Worm (Caenorhabditis elegans) whole organism, L1 larva: ENCODE measurements around the gene pmk-1.

Source experiments
- aha-1 ChIP-seq: fragments of 150-350 bp; optimal IDR thresholded peaks from 2 replicates; lab custom pipeline; 2014; ENCODE audit warnings: missing biosample characterization, missing genetic modification characterization
- alr-1 ChIP-seq: fragments of 200-800 bp; sonication (Bioruptor generic); optimal IDR thresholded peaks from 2 replicates; lab custom pipeline; 2018; ENCODE audit warnings: borderline replicate concordance, mild to moderate bottlenecking, missing genetic modification characterization, missing compliant biosample characterization
- aly-2 ChIP-seq: fragments of 150-350 bp; optimal IDR thresholded peaks from 2 replicates; lab custom pipeline; 2014; ENCODE audit warnings: missing biosample characterization, missing genetic modification characterization
- blmp-1 ChIP-seq: fragments of 150-350 bp; optimal IDR thresholded peaks from 2 replicates; lab custom pipeline; 2014; ENCODE audit warnings: missing biosample characterization, missing genetic modification characterization
- ceh-63 ChIP-seq: fragments of 200-800 bp; sonication (Bioruptor generic); optimal IDR thresholded peaks from 2 replicates; lab custom pipeline; 2018; ENCODE audit warnings: mild to moderate bottlenecking, missing genetic modification characterization, missing compliant biosample characterization
- ceh-82 ChIP-seq, 3 experiments: fragments of 150-350 bp in 1 of 3; sonication (generic microtip) in 2 of 3; optimal IDR thresholded peaks; 2 replicates each; lab custom pipeline; 2014 to 2017; ENCODE audit warnings: missing biosample characterization in 3 of 3, missing genetic modification characterization in 3 of 3
- ceh-90 ChIP-seq: sonication (generic microtip); optimal IDR thresholded peaks from 2 replicates; lab custom pipeline; 2016; ENCODE audit warnings: missing genetic modification characterization, missing compliant biosample characterization
- dsc-1 ChIP-seq: sonication (generic microtip); optimal IDR thresholded peaks from 2 replicates; lab custom pipeline; 2016; ENCODE audit warnings: mild to moderate bottlenecking, missing genetic modification characterization, missing compliant biosample characterization
- efl-1 ChIP-seq, 4 experiments: fragments of 150-350 bp; optimal IDR thresholded peaks in 3 of 4; peaks in 1 of 4; 1 replicate in 1 of 4; 2 replicates in 3 of 4; lab custom pipeline; 2014; ENCODE audit warnings: missing biosample characterization in 2 of 4, missing genetic modification characterization in 2 of 4, missing genetic modification reagents in 2 of 4
- egl-27 ChIP-seq, 2 experiments: fragments of 150-350 bp in 1 of 2; sonication (generic microtip); optimal IDR thresholded peaks; 3 replicates each; lab custom pipeline; 2017 to 2018; ENCODE audit warnings: missing biosample characterization in 2 of 2, missing genetic modification characterization in 2 of 2, missing genetic modification reagents in 2 of 2
- elt-2 ChIP-seq: sonication (generic microtip); optimal IDR thresholded peaks from 2 replicates; lab custom pipeline; 2016; ENCODE audit warnings: missing genetic modification characterization, mild to moderate bottlenecking, inconsistent platforms, missing compliant biosample characterization, missing genetic modification reagents
- elt-3 ChIP-seq, 6 experiments: fragments of 150-350 bp in 1 of 6; sonication (generic microtip); optimal IDR thresholded peaks; 2 replicates each; lab custom pipeline; 2017 to 2018; ENCODE audit warnings: missing biosample characterization in 6 of 6, missing genetic modification characterization in 6 of 6, inconsistent platforms in 1 of 6
- ets-5 ChIP-seq: fragments of 200-800 bp; sonication (Bioruptor generic); IDR thresholded peaks from 2 replicates; pipeline ENCODE4 v1.3.6; 2022; ENCODE audit warnings: missing genetic modification characterization, missing compliant biosample characterization
- fos-1 ChIP-seq: fragments of 150-350 bp; optimal IDR thresholded peaks from 2 replicates; lab custom pipeline; 2014; ENCODE audit warnings: missing biosample characterization, missing genetic modification characterization
- hlh-4 ChIP-seq: sonication (generic microtip); optimal IDR thresholded peaks from 2 replicates; lab custom pipeline; 2016; ENCODE audit warnings: mild to moderate bottlenecking, missing genetic modification characterization, missing compliant biosample characterization
- hpl-2 ChIP-seq: fragments of 150-350 bp; optimal IDR thresholded peaks from 2 replicates; lab custom pipeline; 2014; ENCODE audit warnings: missing biosample characterization, missing genetic modification reagents, missing genetic modification characterization
- isw-1 ChIP-seq: fragments of 200-800 bp; sonication (Bioruptor generic); IDR thresholded peaks from 2 replicates; pipeline ENCODE4 v1.3.6; 2022; ENCODE audit warnings: missing genetic modification characterization, missing compliant biosample characterization
- jun-1 ChIP-seq: fragments of 150-350 bp; optimal IDR thresholded peaks from 2 replicates; lab custom pipeline; 2014; ENCODE audit warnings: missing biosample characterization, missing genetic modification reagents, missing genetic modification characterization
- lin-13 ChIP-seq: fragments of 150-350 bp; optimal IDR thresholded peaks from 2 replicates; lab custom pipeline; 2014; ENCODE audit warnings: missing biosample characterization, missing genetic modification reagents, missing genetic modification characterization
- lin-14 ChIP-seq: fragments of 200-800 bp; sonication (Bioruptor generic); optimal IDR thresholded peaks from 2 replicates; lab custom pipeline; 2018; ENCODE audit warnings: mild to moderate bottlenecking, missing genetic modification characterization, moderate library complexity, missing compliant biosample characterization
- lin-35 ChIP-seq, 2 experiments: fragments of 150-350 bp; optimal IDR thresholded peaks; 2 replicates each; lab custom pipeline; 2014; ENCODE audit warnings: missing biosample characterization in 2 of 2, missing genetic modification characterization in 2 of 2, missing genetic modification reagents in 2 of 2
- lir-3 ChIP-seq: sonication (generic microtip); optimal IDR thresholded peaks from 2 replicates; lab custom pipeline; 2016; ENCODE audit warnings: mild to moderate bottlenecking, missing genetic modification characterization, moderate library complexity, missing compliant biosample characterization; ENCODE audit not compliant: poor library complexity
- lsy-2 ChIP-seq, 2 experiments: fragments of 150-350 bp; optimal IDR thresholded peaks; 2 replicates each; lab custom pipeline; 2014; ENCODE audit warnings: missing biosample characterization in 2 of 2, missing genetic modification characterization in 2 of 2
- mdl-1 ChIP-seq, 2 experiments: fragments of 150-350 bp; optimal IDR thresholded peaks; 2 replicates each; lab custom pipeline; 2014 to 2017; ENCODE audit warnings: missing biosample characterization in 2 of 2, missing genetic modification characterization in 2 of 2, inconsistent platforms in 1 of 2
- mep-1 ChIP-seq: fragments of 150-350 bp; optimal IDR thresholded peaks from 2 replicates; lab custom pipeline; 2014; ENCODE audit warnings: missing biosample characterization, missing genetic modification characterization
- nhr-11 ChIP-seq: fragments of 150-350 bp; optimal IDR thresholded peaks from 2 replicates; lab custom pipeline; 2014; ENCODE audit warnings: missing biosample characterization, missing genetic modification characterization
- nhr-19 ChIP-seq: fragments of 200-800 bp; sonication (Bioruptor generic); conservative IDR thresholded peaks from 2 replicates; pipeline ENCODE4 v1.3.6; 2022; ENCODE audit warnings: missing genetic modification characterization, missing compliant biosample characterization
- nhr-20 ChIP-seq: sonication (generic microtip); optimal IDR thresholded peaks from 2 replicates; lab custom pipeline; 2016; ENCODE audit warnings: mild to moderate bottlenecking, missing genetic modification characterization, missing compliant biosample characterization
- nhr-237 ChIP-seq: fragments of 150-350 bp; optimal IDR thresholded peaks from 2 replicates; lab custom pipeline; 2014; ENCODE audit warnings: missing biosample characterization, missing genetic modification characterization
- nhr-28 ChIP-seq: fragments of 150-350 bp; optimal IDR thresholded peaks from 2 replicates; lab custom pipeline; 2014; ENCODE audit warnings: missing biosample characterization, missing genetic modification characterization
- nhr-71 ChIP-seq: sonication (generic microtip); optimal IDR thresholded peaks from 2 replicates; lab custom pipeline; 2016; ENCODE audit warnings: mild to moderate bottlenecking, missing genetic modification characterization, moderate library complexity, missing compliant biosample characterization
- nhr-76 ChIP-seq: sonication (generic microtip); optimal IDR thresholded peaks from 2 replicates; lab custom pipeline; 2017; ENCODE audit warnings: missing biosample characterization, missing genetic modification characterization
- nhr-77 ChIP-seq: fragments of 150-350 bp; optimal IDR thresholded peaks from 2 replicates; lab custom pipeline; 2014; ENCODE audit warnings: missing biosample characterization, missing genetic modification characterization
- nhr-84 ChIP-seq: sonication (generic microtip); optimal IDR thresholded peaks from 2 replicates; lab custom pipeline; 2017; ENCODE audit warnings: missing biosample characterization, missing genetic modification characterization
- nhr-90 ChIP-seq: sonication (generic microtip); optimal IDR thresholded peaks from 2 replicates; lab custom pipeline; 2016; ENCODE audit warnings: mild to moderate bottlenecking, missing genetic modification characterization, missing compliant biosample characterization; ENCODE audit not compliant: poor library complexity
- snu-23 ChIP-seq: sonication (generic microtip); optimal IDR thresholded peaks from 2 replicates; lab custom pipeline; 2016; ENCODE audit warnings: missing genetic modification characterization, missing compliant biosample characterization
- sptf-1 ChIP-seq: fragments of 150-350 bp; optimal IDR thresholded peaks from 2 replicates; lab custom pipeline; 2014; ENCODE audit warnings: missing biosample characterization, missing genetic modification characterization
- swsn-7 ChIP-seq: sonication (generic microtip); optimal IDR thresholded peaks from 2 replicates; lab custom pipeline; 2016; ENCODE audit warnings: missing genetic modification characterization, missing compliant biosample characterization
- tbx-2 ChIP-seq: sonication (generic microtip); optimal IDR thresholded peaks from 2 replicates; lab custom pipeline; 2016; ENCODE audit warnings: missing genetic modification characterization, missing compliant biosample characterization
- tlp-1 ChIP-seq: fragments of 150-350 bp; optimal IDR thresholded peaks from 2 replicates; lab custom pipeline; 2014; ENCODE audit warnings: missing biosample characterization, missing genetic modification characterization
- unc-130 ChIP-seq: fragments of 150-350 bp; optimal IDR thresholded peaks from 2 replicates; lab custom pipeline; 2017; ENCODE audit warnings: missing biosample characterization, missing genetic modification characterization, inconsistent platforms
- unc-30 ChIP-seq: sonication (generic microtip); optimal IDR thresholded peaks from 2 replicates; lab custom pipeline; 2017; ENCODE audit warnings: missing biosample characterization, missing genetic modification characterization
- unc-62 ChIP-seq: fragments of 150-350 bp; optimal IDR thresholded peaks from 2 replicates; lab custom pipeline; 2014; ENCODE audit warnings: missing biosample characterization, missing genetic modification reagents, missing genetic modification characterization
- unc-86 ChIP-seq: sonication (generic microtip); optimal IDR thresholded peaks from 2 replicates; lab custom pipeline; 2016; ENCODE audit warnings: missing genetic modification characterization, missing compliant biosample characterization
- unc-98 ChIP-seq: fragments of 200-800 bp; sonication (Bioruptor generic); IDR thresholded peaks from 2 replicates; pipeline ENCODE4 v1.3.6; 2022; ENCODE audit warnings: missing genetic modification characterization, missing compliant biosample characterization
- vab-15 ChIP-seq: sonication (generic microtip); optimal IDR thresholded peaks from 2 replicates; lab custom pipeline; 2017; ENCODE audit warnings: missing genotype, mild to moderate bottlenecking, missing genetic modification characterization, missing compliant biosample characterization
- xbp-1 ChIP-seq: sonication (generic microtip); optimal IDR thresholded peaks from 2 replicates; lab custom pipeline; 2016; ENCODE audit warnings: missing genetic modification characterization, missing compliant biosample characterization
- ztf-11 ChIP-seq, 2 experiments: sonication (generic microtip); optimal IDR thresholded peaks; 2 replicates each; lab custom pipeline; 2016 to 2017; ENCODE audit warnings: missing genetic modification characterization in 2 of 2, missing biosample characterization in 1 of 2, missing compliant biosample characterization in 1 of 2
- ztf-4 ChIP-seq: fragments of 150-350 bp; optimal IDR thresholded peaks from 2 replicates; lab custom pipeline; 2014; ENCODE audit warnings: missing biosample characterization, missing genetic modification characterization

The pmk-1 gene

ce11 chrIV:8133536-8133935 is 15.1 kb upstream of the pmk-1 start, which contains the start of gene sph-1:
Gene sph-1 (minus strand): TSS chrIV:8133558.
- TF ChIP-seq xbp-1 (tag; lab: Kevin White, UChicago) = no peak
- TF ChIP-seq elt-2 (tag; lab: Kevin White, UChicago) = peak; percentile 49
- peak; percentile 36 for TF ChIP-seq nhr-71 (tag; lab: Kevin White, UChicago)
- peak; percentile 46 for TF ChIP-seq nhr-77 (tag; lab: Kevin White, UChicago)
- TF ChIP-seq swsn-7 (tag; lab: Kevin White, UChicago) = no peak
- TF ChIP-seq snu-23 (GFP tag; lab: Kevin White, UChicago) = peak; percentile 52
- TF ChIP-seq sptf-1 (tag; lab: Kevin White, UChicago) = no peak
- peak; percentile 47 for TF ChIP-seq mep-1 (tag; lab: Kevin White, UChicago)
- TF ChIP-seq blmp-1 (tag; lab: Kevin White, UChicago) = peak; percentile 22
- peak; percentile 70 for TF ChIP-seq lin-14 (GFP tag; lab: Kevin White, UChicago)
- no peak for TF ChIP-seq nhr-84 (tag; lab: Kevin White, UChicago)
- peak in 1 of 2 experiments; percentile 21 for TF ChIP-seq lsy-2 (tag; optimal IDR thresholded peaks at IDR 0.05; lab: Kevin White, UChicago)
- peak in 1 of 2 experiments; percentile 48 for TF ChIP-seq lin-35 (GFP tag; optimal IDR thresholded peaks at IDR 0.05; lab: Kevin White, UChicago)
- TF ChIP-seq fos-1 (tag; lab: Kevin White, UChicago) = peak; percentile 40
- peak; percentile 38 for TF ChIP-seq nhr-20 (tag; lab: Kevin White, UChicago)
- peak in 1 of 2 experiments; percentile 9 for TF ChIP-seq efl-1 (optimal IDR thresholded peaks at IDR 0.05; lab: Kevin White, UChicago)
- TF ChIP-seq efl-1 (GFP tag; optimal IDR thresholded peaks at IDR 0.05 in 1 of 2; lab: Kevin White, UChicago) = peak in 1 of 2 experiments; percentile 89
- peak in 1 of 2 experiments; percentile 13 for TF ChIP-seq mdl-1 (tag; optimal IDR thresholded peaks at IDR 0.05; lab: Kevin White, UChicago)
- TF ChIP-seq hlh-4 (tag; lab: Kevin White, UChicago) = no peak

ce11 chrIV:8136005-8136512 is 12.5 kb upstream of the pmk-1 start, which contains the start of the genes isp-1 and islo-1:
Gene isp-1 (minus strand): TSS chrIV:8136055.
Gene islo-1 (plus strand): TSS chrIV:8136389.
- TF ChIP-seq swsn-7 (tag; lab: Kevin White, UChicago) = peak; percentile 24
- peak; percentile 8; the same call in 1 of the 2 replicates for TF ChIP-seq isw-1
- TF ChIP-seq ceh-90 (tag; lab: Kevin White, UChicago) = no peak
- TF ChIP-seq unc-98 = no peak
- TF ChIP-seq elt-3 (tag; optimal IDR thresholded peaks at IDR 0.05; lab: Kevin White, UChicago) = peak in 1 of 6 experiments; percentile 4
- TF ChIP-seq hpl-2 = no peak
- no peak for TF ChIP-seq unc-86 (tag; lab: Kevin White, UChicago)
- no peak for TF ChIP-seq nhr-11 (tag; lab: Kevin White, UChicago)
- TF ChIP-seq nhr-76 (tag; lab: Kevin White, UChicago) = no peak
- TF ChIP-seq tbx-2 (tag; lab: Kevin White, UChicago) = peak; percentile 15
- TF ChIP-seq nhr-28 (tag; lab: Kevin White, UChicago) = no peak
- TF ChIP-seq unc-30 (tag; lab: Kevin White, UChicago) = no peak
- no peak for TF ChIP-seq lir-3 (tag; lab: Kevin White, UChicago)
- TF ChIP-seq mdl-1 (tag; optimal IDR thresholded peaks at IDR 0.05; lab: Kevin White, UChicago) = peak in 1 of 2 experiments; percentile 73
- TF ChIP-seq elt-2 (tag; lab: Kevin White, UChicago) = no peak
- TF ChIP-seq vab-15 (tag; lab: Kevin White, UChicago) = no peak
- TF ChIP-seq nhr-90 (tag; lab: Kevin White, UChicago) = no peak
- no peak for TF ChIP-seq jun-1
- no peak for TF ChIP-seq egl-27 (tag; optimal IDR thresholded peaks at IDR 0.05; lab: Kevin White, UChicago)
- peak; percentile 69 to 77 for TF ChIP-seq lin-35 (GFP tag; optimal IDR thresholded peaks at IDR 0.05; lab: Kevin White, UChicago)
- TF ChIP-seq efl-1 (optimal IDR thresholded peaks at IDR 0.05; lab: Kevin White, UChicago) = peak; percentile 48 to 71
- peak in 1 of 2 experiments; percentile 61 for TF ChIP-seq efl-1 (GFP tag; optimal IDR thresholded peaks at IDR 0.05 in 1 of 2; lab: Kevin White, UChicago)
- peak in 2 of 3 experiments; percentile 28 to 75 for TF ChIP-seq ceh-82 (tag; optimal IDR thresholded peaks at IDR 0.05; lab: Kevin White, UChicago)
- TF ChIP-seq ztf-11 (tag; optimal IDR thresholded peaks at IDR 0.05; lab: Kevin White, UChicago) = no peak
- no peak for TF ChIP-seq sptf-1 (tag; lab: Kevin White, UChicago)
- no peak for TF ChIP-seq nhr-237 (tag; lab: Kevin White, UChicago)
- no peak for TF ChIP-seq dsc-1 (tag; lab: Kevin White, UChicago)
- TF ChIP-seq unc-130 (tag; lab: Kevin White, UChicago) = peak; percentile 33
- no peak for TF ChIP-seq ets-5 (GFP tag; lab: Robert Waterston, UW)
- TF ChIP-seq tlp-1 (tag; lab: Kevin White, UChicago) = no peak
- no peak for TF ChIP-seq nhr-19
- TF ChIP-seq alr-1 (tag; lab: Kevin White, UChicago) = no peak
- TF ChIP-seq lin-13 (GFP tag; lab: Kevin White, UChicago) = peak; percentile 26
- no peak for TF ChIP-seq unc-62 (GFP tag; lab: Kevin White, UChicago)
- TF ChIP-seq ceh-63 (GFP tag; lab: Kevin White, UChicago) = no peak
- TF ChIP-seq aha-1 = no peak
- TF ChIP-seq xbp-1 (tag; lab: Kevin White, UChicago) = peak; percentile 22
- no peak for TF ChIP-seq ztf-4 (tag; lab: Kevin White, UChicago)
- TF ChIP-seq aly-2 = no peak
